Worm (Caenorhabditis elegans) whole organism, young adult: ENCODE results near the gene srh-46.

Experiments
- B0019.2 ChIP-seq: fragments of 200-800 bp; sonication (Bioruptor generic); conservative IDR thresholded peaks from 2 replicates; pipeline ENCODE4 v1.3.6; 2022; ENCODE audit warnings: missing genetic modification reagents, missing genetic modification characterization, missing compliant biosample characterization
- B0336.3 ChIP-seq: fragments of 200-800 bp; sonication (Bioruptor generic); IDR thresholded peaks from 2 replicates; pipeline ENCODE4 v1.3.6; 2022; ENCODE audit warnings: missing genetic modification characterization, missing compliant biosample characterization
- D2030.7 ChIP-seq: fragments of 200-800 bp; sonication (Bioruptor generic); IDR thresholded peaks from 2 replicates; pipeline ENCODE4 v1.3.6; 2022; ENCODE audit warnings: missing genetic modification reagents, missing genetic modification characterization, missing compliant biosample characterization
- F49E8.2 ChIP-seq: sonication (generic microtip); optimal IDR thresholded peaks from 3 replicates; lab custom pipeline; 2017; ENCODE audit warnings: missing genetic modification characterization, mild to moderate bottlenecking, missing compliant biosample characterization, antibody characterized with exemption, moderate library complexity; ENCODE audit not compliant: insufficient read depth
- F55B11.4 ChIP-seq: sonication (generic microtip); optimal IDR thresholded peaks from 2 replicates; lab custom pipeline; 2016; ENCODE audit warnings: missing compliant biosample characterization, missing genetic modification characterization, borderline replicate concordance; ENCODE audit not compliant: insufficient read depth
- F57C9.4 ChIP-seq: sonication (generic microtip); optimal IDR thresholded peaks from 2 replicates; lab custom pipeline; 2017; ENCODE audit warnings: mild to moderate bottlenecking, missing genetic modification characterization, missing compliant biosample characterization
- K12H6.12 ChIP-seq: fragments of 200-800 bp; sonication (Bioruptor generic); optimal IDR thresholded peaks from 2 replicates; lab custom pipeline; 2018; ENCODE audit warnings: mild to moderate bottlenecking, missing genetic modification characterization, missing compliant biosample characterization
- T26A5.8 ChIP-seq: sonication (generic microtip); optimal IDR thresholded peaks from 2 replicates; lab custom pipeline; 2016; ENCODE audit warnings: missing genetic modification characterization, missing compliant biosample characterization
- Y53F4B.3 ChIP-seq: fragments of 200-800 bp; sonication (Bioruptor generic); IDR thresholded peaks from 2 replicates; pipeline ENCODE4 v1.3.6; 2022; ENCODE audit warnings: missing genetic modification reagents, missing genetic modification characterization, missing compliant biosample characterization
- Y79H2A.3 ChIP-seq: fragments of 200-800 bp; sonication (Bioruptor generic); conservative IDR thresholded peaks from 2 replicates; pipeline ENCODE4 v1.3.6; 2022; ENCODE audit warnings: missing genetic modification reagents, missing genetic modification characterization, missing compliant biosample characterization
- Y95B8A.8 ChIP-seq: fragments of 200-800 bp; sonication (Bioruptor generic); IDR thresholded peaks from 2 replicates; pipeline ENCODE4 v1.3.6; 2022; ENCODE audit warnings: missing genetic modification reagents, missing genetic modification characterization, missing compliant biosample characterization
- aptf-3 ChIP-seq: fragments of 200-800 bp; sonication (Bioruptor generic); IDR thresholded peaks from 2 replicates; pipeline ENCODE4 v1.3.6; 2022; ENCODE audit warnings: missing genetic modification characterization, missing compliant biosample characterization
- atf-7 ChIP-seq: sonication (generic microtip); optimal IDR thresholded peaks from 2 replicates; lab custom pipeline; 2017; ENCODE audit warnings: mild to moderate bottlenecking, missing genetic modification characterization, missing compliant biosample characterization
- attf-6 ChIP-seq: fragments of 200-800 bp; sonication (Bioruptor generic); IDR thresholded peaks from 2 replicates; pipeline ENCODE4 v1.3.6; 2022; ENCODE audit warnings: missing genetic modification reagents, missing genetic modification characterization, missing compliant biosample characterization
- ccch-3 ChIP-seq: fragments of 200-800 bp; sonication (Bioruptor generic); optimal IDR thresholded peaks from 2 replicates; lab custom pipeline; 2018; ENCODE audit warnings: mild to moderate bottlenecking, missing genetic modification characterization, missing compliant biosample characterization
- cebp-1 ChIP-seq, 2 experiments: fragments of 200-800 bp in 1 of 2; sonication (Bioruptor generic) in 1 of 2; sonication (generic microtip) in 1 of 2; IDR thresholded peaks in 1 of 2; optimal IDR thresholded peaks in 1 of 2; 2 replicates each; pipeline versions ENCODE4 v1.3.6 to Lab custom; 2017 to 2022; ENCODE audit warnings: missing compliant biosample characterization in 2 of 2, missing genetic modification characterization in 2 of 2, mild to moderate bottlenecking in 1 of 2, missing genetic modification reagents in 1 of 2, moderate library complexity in 1 of 2
- ceh-58 ChIP-seq: fragments of 200-800 bp; sonication (Bioruptor generic); IDR thresholded peaks from 2 replicates; pipeline ENCODE4 v1.3.6; 2022; ENCODE audit warnings: missing genetic modification characterization, missing compliant biosample characterization
- chd-7 ChIP-seq: sonication (generic microtip); optimal IDR thresholded peaks from 2 replicates; lab custom pipeline; 2016; ENCODE audit warnings: mild to moderate bottlenecking, missing genetic modification characterization, moderate library complexity, missing compliant biosample characterization
- dpl-1 ChIP-seq: fragments of 150-350 bp; optimal IDR thresholded peaks from 2 replicates; lab custom pipeline; 2014; ENCODE audit warnings: missing biosample characterization, missing genetic modification reagents, missing genetic modification characterization
- egl-18 ChIP-seq: fragments of 200-800 bp; sonication (Bioruptor generic); IDR thresholded peaks from 2 replicates; pipeline ENCODE4 v1.3.6; 2022; ENCODE audit warnings: missing genetic modification reagents, missing genetic modification characterization, missing compliant biosample characterization
- egrh-3 ChIP-seq: fragments of 200-800 bp; sonication (Bioruptor generic); IDR thresholded peaks from 2 replicates; pipeline ENCODE4 v1.3.6; 2022; ENCODE audit warnings: missing genetic modification reagents, missing genetic modification characterization, missing compliant biosample characterization
- gei-17 ChIP-seq: fragments of 200-800 bp; sonication (Bioruptor generic); optimal IDR thresholded peaks from 2 replicates; lab custom pipeline; 2018; ENCODE audit warnings: mild to moderate bottlenecking, missing genetic modification characterization, missing compliant biosample characterization
- him-1 ChIP-seq: sonication (generic microtip); optimal IDR thresholded peaks from 2 replicates; lab custom pipeline; 2016; ENCODE audit warnings: missing genotype, missing genetic modification reagents, missing genetic modification characterization, missing compliant biosample characterization
- hlh-12 ChIP-seq: sonication (generic microtip); optimal IDR thresholded peaks from 2 replicates; lab custom pipeline; 2016; ENCODE audit warnings: missing genetic modification characterization, missing compliant biosample characterization
- lag-1 ChIP-seq: fragments of 200-800 bp; sonication (Bioruptor generic); IDR thresholded peaks from 2 replicates; pipeline ENCODE4 v1.3.6; 2022; ENCODE audit warnings: missing genetic modification reagents, missing genetic modification characterization, missing compliant biosample characterization
- lin-26 ChIP-seq: fragments of 200-800 bp; sonication (Bioruptor generic); IDR thresholded peaks from 2 replicates; pipeline ENCODE4 v1.3.6; 2022; ENCODE audit warnings: missing genetic modification reagents, missing genetic modification characterization, missing compliant biosample characterization
- lin-35 ChIP-seq, 3 experiments: fragments of 150-350 bp in 2 of 3; sonication (generic microtip) in 1 of 3; optimal IDR thresholded peaks; 2 replicates each; lab custom pipeline; 2014 to 2018; ENCODE audit warnings: missing biosample characterization in 3 of 3, missing genetic modification characterization in 3 of 3, missing genetic modification reagents in 3 of 3
- lin-40 ChIP-seq: sonication (generic microtip); optimal IDR thresholded peaks from 2 replicates; lab custom pipeline; 2016; ENCODE audit warnings: missing genetic modification characterization, mild to moderate bottlenecking, missing compliant biosample characterization, missing genotype, missing genetic modification reagents
- madf-8 ChIP-seq: fragments of 200-800 bp; sonication (Bioruptor generic); conservative IDR thresholded peaks from 2 replicates; pipeline ENCODE4 v1.3.6; 2022; ENCODE audit warnings: missing genetic modification reagents, missing genetic modification characterization, missing compliant biosample characterization
- mes-4 ChIP-seq: sonication (generic microtip); optimal IDR thresholded peaks from 2 replicates; lab custom pipeline; 2016; ENCODE audit warnings: missing genotype, missing genetic modification characterization, missing compliant biosample characterization
- nfya-1 ChIP-seq: sonication (generic microtip); optimal IDR thresholded peaks from 2 replicates; lab custom pipeline; 2017; ENCODE audit warnings: antibody characterized with exemption, missing compliant biosample characterization, missing genetic modification characterization, borderline replicate concordance; ENCODE audit not compliant: insufficient read depth
- nhr-179 ChIP-seq: sonication (generic microtip); optimal IDR thresholded peaks from 2 replicates; lab custom pipeline; 2016; ENCODE audit warnings: mild to moderate bottlenecking, missing genetic modification characterization, missing compliant biosample characterization
- nhr-27 ChIP-seq: fragments of 200-800 bp; sonication (Bioruptor generic); optimal IDR thresholded peaks from 2 replicates; lab custom pipeline; 2018; ENCODE audit warnings: mild to moderate bottlenecking, missing genetic modification characterization, moderate library complexity, missing compliant biosample characterization
- nhr-80 ChIP-seq: sonication (generic microtip); optimal IDR thresholded peaks from 2 replicates; lab custom pipeline; 2016; ENCODE audit warnings: missing genetic modification characterization, missing compliant biosample characterization
- pha-4 ChIP-seq: fragments of 150-350 bp; sonication (generic microtip); optimal IDR thresholded peaks from 2 replicates; lab custom pipeline; 2014; ENCODE audit warnings: missing biosample characterization, missing genetic modification reagents, missing genetic modification characterization
- rcor-1 ChIP-seq: fragments of 200-800 bp; sonication (Bioruptor generic); IDR thresholded peaks from 2 replicates; pipeline ENCODE4 v1.3.6; 2022; ENCODE audit warnings: missing genetic modification reagents, missing genetic modification characterization, missing compliant biosample characterization
- rec-8 ChIP-seq, 2 experiments: sonication (generic microtip); optimal IDR thresholded peaks; 2 replicates each; lab custom pipeline; 2016; ENCODE audit warnings: mild to moderate bottlenecking in 2 of 2, missing genetic modification characterization in 2 of 2, missing genetic modification reagents in 2 of 2, missing genotype in 2 of 2, missing biosample characterization in 1 of 2, missing compliant biosample characterization in 1 of 2, moderate library complexity in 1 of 2
- repo-1 ChIP-seq: sonication (generic microtip); optimal IDR thresholded peaks from 2 replicates; lab custom pipeline; 2017; ENCODE audit warnings: mild to moderate bottlenecking, missing genetic modification characterization, missing compliant biosample characterization
- rpc-1 ChIP-seq, 2 experiments: fragments of 150-350 bp in 1 of 2; sonication (generic microtip) in 1 of 2; optimal IDR thresholded peaks; 2 replicates each; lab custom pipeline; 2014 to 2018; ENCODE audit warnings: missing biosample characterization in 1 of 2, missing genetic modification characterization in 1 of 2, missing genetic modification reagents in 1 of 2, missing genotype in 1 of 2
- sdz-38 ChIP-seq: sonication (generic microtip); optimal IDR thresholded peaks from 2 replicates; lab custom pipeline; 2016; ENCODE audit warnings: missing genotype, missing genetic modification characterization, missing compliant biosample characterization
- sptf-2 ChIP-seq: fragments of 200-800 bp; sonication (Bioruptor generic); optimal IDR thresholded peaks from 2 replicates; lab custom pipeline; 2018; ENCODE audit warnings: mild to moderate bottlenecking, missing genetic modification characterization, missing compliant biosample characterization
- xnd-1 ChIP-seq: sonication (generic microtip); optimal IDR thresholded peaks from 2 replicates; lab custom pipeline; 2016; ENCODE audit warnings: missing genotype, missing genetic modification reagents, missing genetic modification characterization, missing compliant biosample characterization
- zfh-2 ChIP-seq: fragments of 200-800 bp; sonication (Bioruptor generic); conservative IDR thresholded peaks from 2 replicates; pipeline ENCODE4 v1.3.6; 2022; ENCODE audit warnings: missing genetic modification reagents, missing genetic modification characterization, missing compliant biosample characterization
- ztf-22 ChIP-seq: fragments of 200-800 bp; sonication (Bioruptor generic); optimal IDR thresholded peaks from 2 replicates; lab custom pipeline; 2018; ENCODE audit warnings: mild to moderate bottlenecking, missing genetic modification characterization, moderate library complexity, missing compliant biosample characterization
- ztf-26 ChIP-seq: sonication (generic microtip); optimal IDR thresholded peaks from 2 replicates; lab custom pipeline; 2017; ENCODE audit warnings: missing genetic modification characterization, missing compliant biosample characterization

Gene srh-46

ce11 chrV:11314025-11314880 is 11.6 kb upstream of the srh-46 start (continued):
- TF ChIP-seq lin-40 (tag; lab: Kevin White, UChicago) = peak; percentile 85
- TF ChIP-seq egrh-3 (GFP tag; lab: Robert Waterston, UW) = peak; percentile 73
- TF ChIP-seq atf-7 (tag; lab: Kevin White, UChicago) = peak; percentile 95
- peak; percentile 87 for TF ChIP-seq B0019.2
- peak; percentile 22 to 87 (median 61) for TF ChIP-seq lin-35 (GFP tag; optimal IDR thresholded peaks at IDR 0.05; lab: Kevin White, UChicago)
- peak; percentile 88 for TF ChIP-seq attf-6 (GFP tag; lab: Robert Waterston, UW)
- TF ChIP-seq ceh-58 (GFP tag; lab: Robert Waterston, UW) = peak; percentile 99
- TF ChIP-seq ccch-3 = peak; percentile 90
- peak; percentile 25 for TF ChIP-seq F55B11.4 (tag; lab: Kevin White, UChicago)
- peak; percentile 92 for TF ChIP-seq D2030.7
- peak; percentile 92 for TF ChIP-seq egl-18 (GFP tag; lab: Robert Waterston, UW)
- TF ChIP-seq xnd-1 = peak; percentile 29
- peak; percentile 57 for TF ChIP-seq sdz-38 (tag; lab: Kevin White, UChicago)
- TF ChIP-seq zfh-2 (GFP tag; lab: Robert Waterston, UW) = peak; percentile 96
- TF ChIP-seq ztf-26 (tag; lab: Kevin White, UChicago) = peak; percentile 95
- TF ChIP-seq rcor-1 = peak; percentile 95
- TF ChIP-seq pha-4 (tag; lab: Kevin White, UChicago) = no peak
- TF ChIP-seq nhr-179 = peak; percentile 83
- peak; percentile 61 for TF ChIP-seq dpl-1 (GFP tag; lab: Kevin White, UChicago)
- peak; percentile 93 for TF ChIP-seq F49E8.2
- TF ChIP-seq madf-8 (GFP tag; lab: Robert Waterston, UW) = peak; percentile 65
- TF ChIP-seq nhr-80 (tag; lab: Kevin White, UChicago) = peak; percentile 80
- peak; percentile 100 for TF ChIP-seq lin-26 (GFP tag; lab: Robert Waterston, UW)
- no peak for TF ChIP-seq nfya-1
- peak; percentile 96 for TF ChIP-seq him-1 (tag; lab: Kevin White, UChicago)
- peak; percentile 97 for TF ChIP-seq aptf-3
- TF ChIP-seq chd-7 (tag; lab: Kevin White, UChicago) = peak; percentile 99
- peak; percentile 93 for TF ChIP-seq Y79H2A.3 (GFP tag; lab: Robert Waterston, UW)
- peak; percentile 87 for TF ChIP-seq gei-17
- peak; percentile 95 for TF ChIP-seq mes-4
- TF ChIP-seq Y53F4B.3 (GFP tag; lab: Robert Waterston, UW) = peak; percentile 84
- TF ChIP-seq cebp-1 (GFP tag; IDR thresholded peaks at IDR 0.05; lab: Robert Waterston, UW) = peak; percentile 85
- peak; percentile 93 for TF ChIP-seq cebp-1 (tag; optimal IDR thresholded peaks at IDR 0.05; lab: Kevin White, UChicago)
- peak; percentile 94 to 98 for TF ChIP-seq rec-8 (tag; optimal IDR thresholded peaks at IDR 0.05; lab: Kevin White, UChicago)
- TF ChIP-seq sptf-2 = peak; percentile 99
- TF ChIP-seq nhr-27 (tag; lab: Kevin White, UChicago) = peak; percentile 99
- peak; percentile 90 for TF ChIP-seq K12H6.12 (tag; lab: Kevin White, UChicago)
- peak; percentile 97 for TF ChIP-seq B0336.3 (GFP tag; lab: Robert Waterston, UW)
- peak; percentile 99 for TF ChIP-seq rpc-1 (optimal IDR thresholded peaks at IDR 0.05; lab: Kevin White, UChicago)
- peak; percentile 99 for TF ChIP-seq rpc-1 (tag; optimal IDR thresholded peaks at IDR 0.05; lab: Kevin White, UChicago)
- peak; percentile 90 for TF ChIP-seq hlh-12 (tag; lab: Kevin White, UChicago)
- peak; percentile 94 for TF ChIP-seq Y95B8A.8 (GFP tag; lab: Robert Waterston, UW)
- TF ChIP-seq lag-1 = 0 out of 2 replicates have a peak, but pooled peaks have one; percentile 71
- TF ChIP-seq F57C9.4 (tag; lab: Kevin White, UChicago) = peak; percentile 96
- TF ChIP-seq T26A5.8 = peak; percentile 99
- TF ChIP-seq repo-1 (tag; lab: Kevin White, UChicago) = peak; percentile 97
- TF ChIP-seq ztf-22 (GFP tag; lab: Kevin White, UChicago) = peak; percentile 98
